Worm (Caenorhabditis elegans) whole organism, midembryonic: ENCODE results near the gene K03A11.6.

Source experiments
- T22C8.4 ChIP-seq: fragments of 200-800 bp; sonication (Bioruptor generic); IDR thresholded peaks from 2 replicates; pipeline ENCODE4 v1.3.6; 2022; ENCODE audit warnings: missing genetic modification characterization, missing compliant biosample characterization
- cog-1 ChIP-seq: sonication (generic microtip); optimal IDR thresholded peaks from 2 replicates; lab custom pipeline; 2016; ENCODE audit warnings: missing genetic modification characterization, missing compliant biosample characterization
- flt-1 ChIP-seq: fragments of 200-800 bp; sonication (Bioruptor generic); IDR thresholded peaks from 2 replicates; pipeline ENCODE4 v1.3.6; 2022; ENCODE audit warnings: missing genetic modification characterization, missing compliant biosample characterization
- ztf-29 ChIP-seq: fragments of 200-800 bp; sonication (Bioruptor generic); IDR thresholded peaks from 2 replicates; pipeline ENCODE4 v1.3.6; 2022; ENCODE audit warnings: missing genetic modification reagents, missing genetic modification characterization, missing compliant biosample characterization

ce11 chrX:13084273-13084672, 28.6 kb downstream of the K03A11.6 start, which contains the start of gene R03G8.1:
- TF ChIP-seq flt-1 (no peak), ztf-29 (no peak), T22C8.4 (GFP tag; lab: Robert Waterston, UW) (no peak), cog-1 (tag; lab: Kevin White, UChicago) (no peak)
